Worm (Caenorhabditis elegans) whole organism, L3 larva: ENCODE results near the gene sru-23.

Source experiments
- ceh-16 ChIP-seq: sonication (generic microtip); optimal IDR thresholded peaks from 2 replicates; lab custom pipeline; 2017; ENCODE audit warnings: missing biosample characterization, missing genetic modification characterization
- elt-1 ChIP-seq: fragments of 150-350 bp; optimal IDR thresholded peaks from 2 replicates; lab custom pipeline; 2014; ENCODE audit warnings: missing biosample characterization, missing genetic modification characterization
- elt-2 ChIP-seq: sonication (generic microtip); optimal IDR thresholded peaks from 2 replicates; lab custom pipeline; 2016; ENCODE audit warnings: missing genetic modification reagents, mild to moderate bottlenecking, missing genetic modification characterization, missing compliant biosample characterization
- jun-1 ChIP-seq: fragments of 150-350 bp; optimal IDR thresholded peaks from 2 replicates; lab custom pipeline; 2014; ENCODE audit warnings: missing biosample characterization, missing genetic modification reagents, missing genetic modification characterization
- lin-39 ChIP-seq: fragments of 150-350 bp; optimal IDR thresholded peaks from 2 replicates; lab custom pipeline; 2018; ENCODE audit warnings: missing biosample characterization, missing genetic modification reagents, missing genetic modification characterization
- nhr-11 ChIP-seq: fragments of 150-350 bp; optimal IDR thresholded peaks from 2 replicates; lab custom pipeline; 2014; ENCODE audit warnings: missing biosample characterization, missing genetic modification characterization
- nhr-12 ChIP-seq: fragments of 150-350 bp; optimal IDR thresholded peaks from 2 replicates; lab custom pipeline; 2014; ENCODE audit warnings: missing biosample characterization, missing genetic modification characterization
- nhr-28 ChIP-seq: fragments of 150-350 bp; optimal IDR thresholded peaks from 2 replicates; lab custom pipeline; 2014; ENCODE audit warnings: missing biosample characterization, missing genetic modification characterization
- tbx-2 ChIP-seq: sonication (generic microtip); optimal IDR thresholded peaks from 2 replicates; lab custom pipeline; 2016; ENCODE audit warnings: mild to moderate bottlenecking, missing genetic modification characterization, missing compliant biosample characterization
- ztf-4 ChIP-seq: fragments of 150-350 bp; optimal IDR thresholded peaks from 2 replicates; lab custom pipeline; 2014; ENCODE audit warnings: missing biosample characterization, missing genetic modification characterization

- no peak for TF ChIP-seq nhr-12 (tag; lab: Kevin White, UChicago)
- no peak for TF ChIP-seq lin-39 (tag; lab: Kevin White, UChicago)
- no peak for TF ChIP-seq ztf-4 (tag; lab: Kevin White, UChicago)
- no peak for TF ChIP-seq nhr-11 (tag; lab: Kevin White, UChicago)
- TF ChIP-seq ceh-16 (tag; lab: Kevin White, UChicago): no peak
- no peak for TF ChIP-seq tbx-2
- TF ChIP-seq jun-1 (tag; lab: Kevin White, UChicago): no peak
- no peak for TF ChIP-seq nhr-28 (tag; lab: Kevin White, UChicago)
- TF ChIP-seq elt-1: no peak
- TF ChIP-seq elt-2 (tag; lab: Kevin White, UChicago): no peak
These were observed 12.9 kb downstream of the sru-23 start for ce11 chrV:15959456-15959855.
